Worm (Caenorhabditis elegans): ENCODE data around the gene K02E2.11.
"Not testable (repeated sequence)": the region's sequence is repeated elsewhere in the genome, so short reads cannot be mapped to it uniquely, and the experiment has no call there.

DNA sequence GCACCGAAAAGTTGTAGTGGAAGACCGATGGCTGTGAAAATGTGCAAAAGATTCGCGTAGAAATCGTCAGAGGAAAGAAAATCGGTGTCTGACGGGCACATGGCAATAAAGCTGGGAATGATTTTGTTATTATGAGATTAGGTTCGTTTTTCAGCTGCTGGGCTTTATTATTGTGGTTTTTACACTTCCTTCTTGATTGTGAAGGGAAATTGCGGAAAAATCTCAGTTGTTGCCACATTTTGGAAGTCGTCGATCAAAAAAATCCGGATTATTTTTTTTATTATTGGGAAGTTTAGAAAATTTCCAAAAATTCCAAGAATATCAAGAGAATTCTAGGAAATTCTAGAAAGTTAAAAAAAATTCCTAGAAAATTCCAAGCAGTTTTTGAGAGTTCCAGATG lies 14.0 kb upstream of the K02E2.11 start, which contains the start of gene srh-177:
- TF ChIP-seq ets-5 (GFP tag; IDR thresholded peaks at IDR 0.05); egl-27 (tag; optimal IDR thresholded peaks at IDR 0.05): not testable (repeated sequence)
